Worm (Caenorhabditis elegans): Measurements from ENCODE around the gene otpl-7.

- TF ChIP-seq flt-1 (GFP tag; IDR thresholded peaks at IDR 0.05) (no peak), ztf-29 (GFP tag; IDR thresholded peaks at IDR 0.05) (no peak), cog-1 (tag; optimal IDR thresholded peaks at IDR 0.05) (no peak), tab-1 (GFP tag; IDR thresholded peaks at IDR 0.05) (no peak), klf-2 (GFP tag; conservative IDR thresholded peaks at IDR 0.05) (no peak), T22C8.4 (GFP tag; IDR thresholded peaks at IDR 0.05) (no peak), med-1 (GFP tag; optimal IDR thresholded peaks at IDR 0.05; ENCODE audit: insufficient read depth) (no peak)
These were observed 7.9 kb downstream of the otpl-7 start, which contains the start of gene otpl-5 for ce11 chrV:8529219-8529618.
